Fruit fly (Drosophila melanogaster): ENCODE results near the gene CG3097.

DNA sequence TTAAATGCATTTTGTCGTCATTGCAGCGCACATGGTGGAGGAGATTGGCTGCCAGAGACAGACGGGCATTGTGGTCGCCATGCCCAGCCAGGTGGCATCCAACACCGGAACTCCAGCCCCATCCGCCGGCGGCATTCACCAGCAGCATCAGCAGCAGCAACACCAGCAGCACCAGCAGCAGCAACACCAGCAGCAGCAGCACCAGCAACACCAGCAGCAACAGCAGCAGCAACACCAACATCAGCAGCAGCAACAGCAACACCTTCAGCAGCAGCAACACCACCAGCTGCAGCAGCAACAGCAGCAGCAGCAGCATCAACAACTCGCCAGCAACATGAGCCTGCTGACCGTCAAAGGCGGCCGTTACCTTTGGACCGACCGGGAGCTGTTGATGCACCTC is 17.7 kb downstream of the CG3097 start:
- TF ChIP-seq Myc (optimal IDR thresholded peaks at IDR 0.05) = no peak
- no peak for TF ChIP-seq psq (optimal IDR thresholded peaks at IDR 0.05)

Data from Kc167 (cell line).